Worm (Caenorhabditis elegans): ENCODE measurements around the gene C29F7.2.

ce11 chrX:13383273-13383672 lies 32.6 kb upstream of the C29F7.2 start:
- TF ChIP-seq ceh-31 (tag; optimal IDR thresholded peaks at IDR 0.05) (no peak), fkh-10 (GFP tag; optimal IDR thresholded peaks at IDR 0.05) (no peak), pros-1 (tag; optimal IDR thresholded peaks at IDR 0.05) (no peak), eyg-1 (tag; optimal IDR thresholded peaks at IDR 0.05) (no peak), ceh-14 (tag; optimal IDR thresholded peaks at IDR 0.05) (no peak), ama-1 (optimal IDR thresholded peaks at IDR 0.05) (no peak), unc-42 (tag; optimal IDR thresholded peaks at IDR 0.05) (no peak), elt-2 (tag; optimal IDR thresholded peaks at IDR 0.05) (no peak), odd-2 (tag; optimal IDR thresholded peaks at IDR 0.05) (no peak)
